Fruit fly (Drosophila melanogaster): ENCODE results near the gene CG8031.

DNA sequence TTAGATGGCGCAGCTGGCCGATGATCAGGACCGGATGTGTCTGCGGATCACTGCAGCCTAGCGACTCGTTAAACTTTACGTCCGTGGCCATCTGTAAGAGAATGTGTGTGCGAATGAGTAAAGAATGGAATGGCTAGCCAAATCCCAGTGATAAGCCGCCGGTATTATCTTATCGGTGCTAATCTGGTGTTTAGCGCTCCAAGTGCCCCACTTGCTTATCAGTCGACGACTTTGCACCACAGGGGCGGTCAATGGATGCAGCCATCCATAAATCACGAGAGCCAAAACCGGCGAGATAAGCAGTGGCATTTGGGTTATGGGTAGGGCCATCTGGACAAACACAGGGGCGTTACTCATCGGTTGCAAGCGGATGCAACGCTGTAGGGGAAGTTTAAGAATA, 50.9 kb downstream of the CG8031 start:
- no peak for TF ChIP-seq Dll (optimal IDR thresholded peaks at IDR 0.05)
- TF ChIP-seq psq (optimal IDR thresholded peaks at IDR 0.05): no peak
